Worm (Caenorhabditis elegans) whole organism, L4 larva: ENCODE results near the gene T22F3.2.

ENCODE experiments used
- F49E8.2 ChIP-seq: sonication (generic microtip); optimal IDR thresholded peaks from 2 replicates; lab custom pipeline; 2016; ENCODE audit warnings: missing compliant biosample characterization, mild to moderate bottlenecking, missing genetic modification characterization, borderline replicate concordance
- R02D3.7 ChIP-seq: fragments of 150-350 bp; sonication (generic microtip); optimal IDR thresholded peaks from 3 replicates; lab custom pipeline; 2014; ENCODE audit warnings: missing biosample characterization, missing genetic modification characterization
- Y48G9A.11 ChIP-seq: fragments of 200-800 bp; sonication (Bioruptor generic); IDR thresholded peaks from 2 replicates; pipeline ENCODE4 v1.3.6; 2022; ENCODE audit warnings: missing genetic modification reagents, missing genetic modification characterization, missing compliant biosample characterization
- ZK337.2 ChIP-seq: fragments of 200-800 bp; sonication (Bioruptor generic); IDR thresholded peaks from 2 replicates; pipeline ENCODE4 v1.3.6; 2022; ENCODE audit warnings: missing genetic modification reagents, missing genetic modification characterization, missing compliant biosample characterization
- aha-1 ChIP-seq: fragments of 150-350 bp; peaks from one replicate; lab custom pipeline; 2014; ENCODE audit warnings: missing biosample characterization, missing genetic modification characterization
- ama-1 ChIP-seq: fragments of 150-350 bp; optimal IDR thresholded peaks from 2 replicates; lab custom pipeline; 2014; ENCODE audit warnings: inconsistent platforms, mixed read lengths
- arid-1 ChIP-seq: fragments of 200-800 bp; sonication (Bioruptor generic); conservative IDR thresholded peaks from 2 replicates; pipeline ENCODE4 v1.3.6; 2022; ENCODE audit warnings: missing genetic modification reagents, missing genetic modification characterization, missing compliant biosample characterization
- attf-4 ChIP-seq: sonication (generic microtip); optimal IDR thresholded peaks from 3 replicates; lab custom pipeline; 2017; ENCODE audit warnings: missing biosample characterization, missing genetic modification characterization
- ceh-28 ChIP-seq: fragments of 150-350 bp; optimal IDR thresholded peaks from 2 replicates; lab custom pipeline; 2014; ENCODE audit warnings: missing biosample characterization, missing genetic modification reagents, missing genetic modification characterization
- ceh-32 ChIP-seq: sonication (generic microtip); optimal IDR thresholded peaks from 2 replicates; lab custom pipeline; 2016; ENCODE audit warnings: mild to moderate bottlenecking, missing genetic modification characterization, missing compliant biosample characterization; ENCODE audit not compliant: poor library complexity
- ceh-44 ChIP-seq: fragments of 200-800 bp; sonication (Bioruptor generic); IDR thresholded peaks from 2 replicates; pipeline ENCODE4 v1.3.6; 2022; ENCODE audit warnings: missing genetic modification reagents, missing genetic modification characterization, missing compliant biosample characterization
- ceh-62 ChIP-seq: sonication (generic microtip); optimal IDR thresholded peaks from 2 replicates; lab custom pipeline; 2017; ENCODE audit warnings: missing biosample characterization, missing genetic modification characterization
- ces-1 ChIP-seq: fragments of 150-350 bp; sonication (generic microtip); optimal IDR thresholded peaks from 4 replicates; lab custom pipeline; 2014; ENCODE audit warnings: missing biosample characterization, missing genetic modification reagents, missing genetic modification characterization
- cey-2 ChIP-seq: sonication (generic microtip); optimal IDR thresholded peaks from 3 replicates; lab custom pipeline; 2017; ENCODE audit warnings: missing genetic modification characterization, mild to moderate bottlenecking, missing compliant biosample characterization, antibody characterized with exemption, borderline replicate concordance; ENCODE audit not compliant: insufficient read depth
- ctbp-1 ChIP-seq: fragments of 200-800 bp; sonication (Bioruptor generic); IDR thresholded peaks from 2 replicates; pipeline ENCODE4 v1.3.6; 2022; ENCODE audit warnings: missing genetic modification reagents, missing genetic modification characterization, missing compliant biosample characterization
- daf-16 ChIP-seq, 3 experiments: sonication (generic microtip); optimal IDR thresholded peaks; 2 replicates each; lab custom pipeline; 2016 to 2017; ENCODE audit warnings: missing genetic modification characterization in 3 of 3, missing genetic modification reagents in 3 of 3, mild to moderate bottlenecking in 2 of 3, missing compliant biosample characterization in 2 of 3, missing biosample characterization in 1 of 3, moderate library complexity in 1 of 3
- dmd-6 ChIP-seq: fragments of 200-800 bp; sonication (Bioruptor generic); IDR thresholded peaks from 2 replicates; pipeline ENCODE4 v1.3.6; 2022; ENCODE audit warnings: missing genetic modification reagents, missing genetic modification characterization, missing compliant biosample characterization
- dpl-1 ChIP-seq: fragments of 150-350 bp; optimal IDR thresholded peaks from 2 replicates; lab custom pipeline; 2014; ENCODE audit warnings: missing biosample characterization, missing genetic modification reagents, missing genetic modification characterization
- dve-1 ChIP-seq: sonication (generic microtip); optimal IDR thresholded peaks from 2 replicates; lab custom pipeline; 2017; ENCODE audit warnings: antibody characterized with exemption, mild to moderate bottlenecking, missing genetic modification characterization, missing compliant biosample characterization; ENCODE audit not compliant: insufficient read depth
- fkh-10 ChIP-seq: fragments of 150-350 bp; optimal IDR thresholded peaks from 2 replicates; lab custom pipeline; 2014; ENCODE audit warnings: missing biosample characterization, missing genetic modification reagents, missing genetic modification characterization
- hif-1 ChIP-seq, 2 experiments: sonication (generic microtip); optimal IDR thresholded peaks; 2 replicates each; lab custom pipeline; 2016 to 2017; ENCODE audit warnings: missing compliant biosample characterization in 2 of 2, missing genetic modification characterization in 2 of 2, missing genetic modification reagents in 2 of 2, missing genotype in 2 of 2, mild to moderate bottlenecking in 1 of 2
- hlh-11 ChIP-seq: fragments of 200-800 bp; sonication (Bioruptor generic); optimal IDR thresholded peaks from 2 replicates; lab custom pipeline; 2018; ENCODE audit warnings: mild to moderate bottlenecking, missing genetic modification characterization, missing compliant biosample characterization
- jun-1 ChIP-seq: fragments of 150-350 bp; optimal IDR thresholded peaks from 2 replicates; lab custom pipeline; 2014; ENCODE audit warnings: missing biosample characterization, missing genetic modification reagents, missing genetic modification characterization
- lim-7 ChIP-seq: fragments of 200-800 bp; sonication (Bioruptor generic); IDR thresholded peaks from 2 replicates; pipeline ENCODE4 v1.3.6; 2022; ENCODE audit warnings: missing genetic modification characterization, missing compliant biosample characterization
- lin-13 ChIP-seq: fragments of 150-350 bp; optimal IDR thresholded peaks from 2 replicates; lab custom pipeline; 2014; ENCODE audit warnings: missing biosample characterization, missing genetic modification reagents, missing genetic modification characterization
- lin-15B ChIP-seq: fragments of 150-350 bp; sonication (generic microtip); optimal IDR thresholded peaks from 3 replicates; lab custom pipeline; 2014; ENCODE audit warnings: missing biosample characterization, missing genetic modification characterization
- lin-39 ChIP-seq: fragments of 150-350 bp; optimal IDR thresholded peaks from 2 replicates; lab custom pipeline; 2014; ENCODE audit warnings: missing biosample characterization, missing genetic modification reagents, missing genetic modification characterization
- mdl-1 ChIP-seq, 2 experiments: fragments of 150-350 bp in 1 of 2; sonication (generic microtip) in 1 of 2; optimal IDR thresholded peaks; 2 replicates each; lab custom pipeline; 2014 to 2017; ENCODE audit warnings: missing biosample characterization in 2 of 2, missing genetic modification characterization in 2 of 2
- nhr-10 ChIP-seq: fragments of 150-350 bp; optimal IDR thresholded peaks from 2 replicates; lab custom pipeline; 2014; ENCODE audit warnings: missing biosample characterization, missing genetic modification characterization
- nhr-102 ChIP-seq: sonication (generic microtip); optimal IDR thresholded peaks from 2 replicates; lab custom pipeline; 2016; ENCODE audit warnings: mild to moderate bottlenecking, missing genetic modification characterization, moderate library complexity, missing compliant biosample characterization
- nhr-11 ChIP-seq: fragments of 150-350 bp; optimal IDR thresholded peaks from 2 replicates; lab custom pipeline; 2014; ENCODE audit warnings: missing biosample characterization, missing genetic modification characterization
- nhr-111 ChIP-seq: fragments of 200-800 bp; sonication (Bioruptor generic); optimal IDR thresholded peaks from 2 replicates; lab custom pipeline; 2018; ENCODE audit warnings: mild to moderate bottlenecking, missing genetic modification characterization, missing compliant biosample characterization
- nhr-25 ChIP-seq: sonication (generic microtip); optimal IDR thresholded peaks from 2 replicates; lab custom pipeline; 2017; ENCODE audit warnings: missing genetic modification characterization, mild to moderate bottlenecking, missing compliant biosample characterization, antibody characterized with exemption, moderate library complexity, borderline replicate concordance; ENCODE audit not compliant: insufficient read depth
- nhr-42 ChIP-seq: fragments of 200-800 bp; sonication (Bioruptor generic); IDR thresholded peaks from 2 replicates; pipeline ENCODE4 v1.3.6; 2022; ENCODE audit warnings: missing genetic modification characterization, missing compliant biosample characterization
- nhr-48 ChIP-seq: sonication (generic microtip); optimal IDR thresholded peaks from 2 replicates; lab custom pipeline; 2016; ENCODE audit warnings: mild to moderate bottlenecking, missing genetic modification characterization, missing compliant biosample characterization
- nhr-76 ChIP-seq: fragments of 150-350 bp; optimal IDR thresholded peaks from 2 replicates; lab custom pipeline; 2014; ENCODE audit warnings: missing biosample characterization, missing genetic modification characterization
- nhr-77 ChIP-seq: fragments of 150-350 bp; optimal IDR thresholded peaks from 2 replicates; lab custom pipeline; 2014; ENCODE audit warnings: missing biosample characterization, missing genetic modification characterization
- pha-4 ChIP-seq, 2 experiments: fragments of 150-350 bp in 1 of 2; fragments of 200-800 bp in 1 of 2; sonication (Bioruptor generic) in 1 of 2; IDR thresholded peaks in 1 of 2; optimal IDR thresholded peaks in 1 of 2; 2 replicates each; pipeline versions ENCODE4 v1.3.6 to Lab custom; 2014 to 2022; ENCODE audit warnings: missing genetic modification characterization in 2 of 2, missing genetic modification reagents in 2 of 2, missing biosample characterization in 1 of 2, missing compliant biosample characterization in 1 of 2
- rbr-2 ChIP-seq: sonication (generic microtip); optimal IDR thresholded peaks from 2 replicates; lab custom pipeline; 2016; ENCODE audit warnings: missing genotype, missing genetic modification characterization, missing compliant biosample characterization
- set-16 ChIP-seq: fragments of 200-800 bp; sonication (Bioruptor generic); IDR thresholded peaks from 2 replicates; pipeline ENCODE4 v1.3.6; 2022; ENCODE audit warnings: missing genetic modification reagents, missing genetic modification characterization, missing compliant biosample characterization
- snpc-1.2 ChIP-seq: fragments of 200-800 bp; sonication (Bioruptor generic); IDR thresholded peaks from 2 replicates; pipeline ENCODE4 v1.3.6; 2022; ENCODE audit warnings: missing genetic modification reagents, missing genetic modification characterization, missing compliant biosample characterization
- tag-97 ChIP-seq: fragments of 200-800 bp; sonication (Bioruptor generic); IDR thresholded peaks from 2 replicates; pipeline ENCODE4 v1.3.6; 2022; ENCODE audit warnings: missing genetic modification characterization, missing compliant biosample characterization
- unc-62 ChIP-seq, 3 experiments: fragments of 150-350 bp in 1 of 3; sonication (generic microtip); optimal IDR thresholded peaks in 2 of 3; peaks in 1 of 3; 1 replicate in 1 of 3; 2 replicates in 2 of 3; lab custom pipeline; 2014 to 2017; ENCODE audit warnings: missing biosample characterization in 3 of 3, missing genetic modification characterization in 3 of 3, missing genetic modification reagents in 3 of 3, missing genotype in 1 of 3
- vab-7 ChIP-seq: fragments of 200-800 bp; sonication (Bioruptor generic); IDR thresholded peaks from 2 replicates; pipeline ENCODE4 v1.3.6; 2022; ENCODE audit warnings: missing genetic modification reagents, missing genetic modification characterization, missing compliant biosample characterization
- zag-1 ChIP-seq: fragments of 150-350 bp; optimal IDR thresholded peaks from 2 replicates; lab custom pipeline; 2014; ENCODE audit warnings: missing biosample characterization, missing genetic modification characterization

Gene T22F3.2

ce11 chrV:3582671-3583070, 3.8 kb upstream of the T22F3.2 start:
- TF ChIP-seq R02D3.7 (tag; lab: Kevin White, UChicago) (no peak), set-16 (GFP tag; lab: Robert Waterston, UW) (peak; percentile 77)

DNA sequence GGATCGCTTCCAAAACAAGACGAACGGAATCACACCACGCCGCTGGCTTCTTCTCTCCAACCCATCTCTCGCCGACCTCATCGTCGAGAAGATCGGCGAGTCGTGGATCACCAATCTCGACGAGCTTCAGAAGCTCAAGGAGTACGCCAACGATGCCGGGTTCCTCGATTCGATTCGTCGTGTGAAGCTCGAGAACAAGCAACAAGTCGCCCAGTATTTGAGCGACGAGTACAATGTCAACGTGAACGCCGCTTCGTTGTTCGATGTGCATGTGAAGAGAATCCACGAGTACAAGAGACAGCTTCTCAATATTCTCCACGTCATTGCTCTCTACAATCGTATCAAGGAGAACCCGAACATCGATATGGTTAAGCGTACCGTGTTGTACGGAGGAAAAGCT, 2.8 kb upstream of the T22F3.2 start:
- peak; percentile 94 for TF ChIP-seq aha-1 (tag; lab: Kevin White, UChicago)
- TF ChIP-seq nhr-10 (tag; lab: Kevin White, UChicago) = no peak
- TF ChIP-seq set-16 (GFP tag; lab: Robert Waterston, UW) = 0 out of 2 replicates have a peak, but pooled peaks have one; percentile 19

- TF ChIP-seq zag-1 (tag; lab: Kevin White, UChicago) = no peak
- TF ChIP-seq vab-7 (GFP tag; lab: Robert Waterston, UW) = 0 out of 2 replicates have a peak, but pooled peaks have one; percentile 14
- TF ChIP-seq lin-15B = no peak
- TF ChIP-seq cey-2 (tag; lab: Kevin White, UChicago) = no peak
- TF ChIP-seq snpc-1.2 = peak; percentile 74
- TF ChIP-seq ces-1 (GFP tag; lab: Kevin White, UChicago) = no peak
- no peak for TF ChIP-seq nhr-77 (tag; lab: Kevin White, UChicago)
- TF ChIP-seq pha-4 (GFP tag; IDR thresholded peaks at IDR 0.05; lab: Robert Waterston, UW) = no peak; the same call in 1 of the 2 replicates
- no peak for TF ChIP-seq pha-4 (tag; optimal IDR thresholded peaks at IDR 0.05; lab: Kevin White, UChicago)
- peak; percentile 87 for TF ChIP-seq ama-1
- no peak for TF ChIP-seq rbr-2 (tag; lab: Kevin White, UChicago)
- TF ChIP-seq jun-1 (tag; lab: Kevin White, UChicago) = no peak
- no peak for TF ChIP-seq mdl-1 (tag; optimal IDR thresholded peaks at IDR 0.05; lab: Kevin White, UChicago)
- no peak for TF ChIP-seq hif-1 (tag; optimal IDR thresholded peaks at IDR 0.05; lab: Kevin White, UChicago)
- TF ChIP-seq Y48G9A.11 = peak; percentile 78
- TF ChIP-seq ZK337.2 (GFP tag; lab: Robert Waterston, UW) = 0 out of 2 replicates have a peak, but pooled peaks have one; percentile 14
- TF ChIP-seq attf-4 = no peak
- TF ChIP-seq dve-1 = no peak
- no peak for TF ChIP-seq lin-13 (GFP tag; lab: Kevin White, UChicago)
- TF ChIP-seq nhr-76 = no peak
- peak; percentile 22 for TF ChIP-seq nhr-102 (tag; lab: Kevin White, UChicago)
- TF ChIP-seq ceh-62 (tag; lab: Kevin White, UChicago) = no peak
- peak; percentile 88 for TF ChIP-seq F49E8.2 (tag; lab: Kevin White, UChicago)
- no peak for TF ChIP-seq nhr-111 (GFP tag; lab: Kevin White, UChicago)
- no peak for TF ChIP-seq nhr-11 (tag; lab: Kevin White, UChicago)
- TF ChIP-seq tag-97 (GFP tag; lab: Robert Waterston, UW) = no peak
- TF ChIP-seq daf-16 (GFP tag; optimal IDR thresholded peaks at IDR 0.05; lab: Kevin White, UChicago) = no peak
- peak; percentile 42 for TF ChIP-seq daf-16 (tag; optimal IDR thresholded peaks at IDR 0.05; lab: Kevin White, UChicago)
- no peak for TF ChIP-seq set-16 (GFP tag; lab: Robert Waterston, UW)
- no peak for TF ChIP-seq ceh-32 (tag; lab: Kevin White, UChicago)
- peak; percentile 30 for TF ChIP-seq aha-1 (tag; lab: Kevin White, UChicago)
- no peak for TF ChIP-seq fkh-10 (GFP tag; lab: Kevin White, UChicago)
- TF ChIP-seq dpl-1 (GFP tag; lab: Kevin White, UChicago) = no peak
- TF ChIP-seq unc-62 (GFP tag; optimal IDR thresholded peaks at IDR 0.05 in 1 of 2; lab: Kevin White, UChicago) = no peak
- no peak for TF ChIP-seq unc-62 (tag; optimal IDR thresholded peaks at IDR 0.05; lab: Kevin White, UChicago)
- TF ChIP-seq hlh-11 (tag; lab: Kevin White, UChicago) = no peak
- TF ChIP-seq nhr-25 = no peak
- TF ChIP-seq lim-7 (GFP tag; lab: Robert Waterston, UW) = no peak
- TF ChIP-seq nhr-42 (GFP tag; lab: Robert Waterston, UW) = no peak
- no peak for TF ChIP-seq ceh-28 (tag; lab: Kevin White, UChicago)
- no peak for TF ChIP-seq ceh-44 (GFP tag; lab: Robert Waterston, UW)
- TF ChIP-seq nhr-48 (tag; lab: Kevin White, UChicago) = no peak
- TF ChIP-seq dmd-6 (GFP tag; lab: Robert Waterston, UW) = no peak
- TF ChIP-seq arid-1 (GFP tag; lab: Robert Waterston, UW) = peak; percentile 51; the same call in 1 of the 2 replicates
- TF ChIP-seq lin-39 (tag; lab: Kevin White, UChicago) = no peak
- TF ChIP-seq ctbp-1 (GFP tag; lab: Robert Waterston, UW) = peak; percentile 13; the same call in 1 of the 2 replicates
These were observed 1.4 kb upstream of the T22F3.2 start for ce11 chrV:3585011-3585410.
